Worm (Caenorhabditis elegans) whole organism, mixed stage, embryonic: Measurements from ENCODE around the gene T05G5.5.

Experiments used
- M03D4.4 ChIP-seq: sonication (generic microtip); optimal IDR thresholded peaks from 2 replicates; lab custom pipeline; 2017; ENCODE audit warnings: mild to moderate bottlenecking, missing genetic modification characterization, missing compliant biosample characterization
- bed-3 ChIP-seq: fragments of 200-800 bp; sonication (Bioruptor generic); optimal IDR thresholded peaks from 3 replicates; lab custom pipeline; 2018; ENCODE audit warnings: mild to moderate bottlenecking, missing genetic modification characterization, moderate library complexity, missing compliant biosample characterization
- blmp-1 ChIP-seq: fragments of 150-350 bp; optimal IDR thresholded peaks from 2 replicates; lab custom pipeline; 2014; ENCODE audit warnings: missing biosample characterization, missing genetic modification characterization
- ceh-39 ChIP-seq: fragments of 150-350 bp; optimal IDR thresholded peaks from 2 replicates; lab custom pipeline; 2014; ENCODE audit warnings: missing biosample characterization, missing genetic modification characterization
- ceh-43 ChIP-seq: fragments of 200-800 bp; sonication (Bioruptor generic); optimal IDR thresholded peaks from 2 replicates; lab custom pipeline; 2018; ENCODE audit warnings: mild to moderate bottlenecking, missing genetic modification characterization, moderate library complexity, missing compliant biosample characterization
- ceh-83 ChIP-seq: fragments of 200-800 bp; sonication (Bioruptor generic); optimal IDR thresholded peaks from 2 replicates; lab custom pipeline; 2018; ENCODE audit warnings: mild to moderate bottlenecking, missing genetic modification characterization, missing compliant biosample characterization
- ces-1 ChIP-seq: fragments of 150-350 bp; optimal IDR thresholded peaks from 2 replicates; lab custom pipeline; 2014; ENCODE audit warnings: missing biosample characterization, missing genetic modification reagents, missing genetic modification characterization
- cnd-1 ChIP-seq: fragments of 200-800 bp; sonication (Bioruptor generic); optimal IDR thresholded peaks from 2 replicates; lab custom pipeline; 2018; ENCODE audit warnings: mild to moderate bottlenecking, missing genetic modification characterization, missing compliant biosample characterization
- drap-1 ChIP-seq: fragments of 200-800 bp; sonication (Bioruptor generic); optimal IDR thresholded peaks from 3 replicates; lab custom pipeline; 2018; ENCODE audit warnings: mild to moderate bottlenecking, missing genetic modification characterization, missing compliant biosample characterization
- elt-3 ChIP-seq: fragments of 150-350 bp; optimal IDR thresholded peaks from 2 replicates; lab custom pipeline; 2014; ENCODE audit warnings: missing biosample characterization, missing genetic modification characterization
- flh-1 ChIP-seq: fragments of 200-800 bp; sonication (Bioruptor generic); optimal IDR thresholded peaks from 2 replicates; lab custom pipeline; 2018; ENCODE audit warnings: mild to moderate bottlenecking, missing genetic modification characterization, moderate library complexity, missing compliant biosample characterization
- ham-2 ChIP-seq: fragments of 200-800 bp; sonication (Bioruptor generic); optimal IDR thresholded peaks from 2 replicates; lab custom pipeline; 2018; ENCODE audit warnings: mild to moderate bottlenecking, missing genetic modification characterization, missing compliant biosample characterization
- hlh-1 ChIP-seq: fragments of 150-350 bp; optimal IDR thresholded peaks from 2 replicates; lab custom pipeline; 2014; ENCODE audit warnings: missing biosample characterization, missing genetic modification reagents, missing genetic modification characterization
- lin-13 ChIP-seq: fragments of 150-350 bp; optimal IDR thresholded peaks from 2 replicates; lab custom pipeline; 2014; ENCODE audit warnings: missing biosample characterization, missing genetic modification characterization
- lin-32 ChIP-seq: fragments of 200-800 bp; sonication (Bioruptor generic); optimal IDR thresholded peaks from 2 replicates; lab custom pipeline; 2018; ENCODE audit warnings: mild to moderate bottlenecking, missing genetic modification characterization, missing compliant biosample characterization
- lsy-2 ChIP-seq: fragments of 150-350 bp; optimal IDR thresholded peaks from 2 replicates; lab custom pipeline; 2014; ENCODE audit warnings: missing biosample characterization, missing genetic modification characterization
- mab-5 ChIP-seq: fragments of 150-350 bp; optimal IDR thresholded peaks from 2 replicates; lab custom pipeline; 2014; ENCODE audit warnings: missing biosample characterization, missing genetic modification characterization
- mls-2 ChIP-seq: sonication (generic microtip); optimal IDR thresholded peaks from 2 replicates; lab custom pipeline; 2016; ENCODE audit warnings: mild to moderate bottlenecking, missing genetic modification characterization, moderate library complexity, missing compliant biosample characterization
- nhr-12 ChIP-seq: fragments of 150-350 bp; optimal IDR thresholded peaks from 2 replicates; lab custom pipeline; 2014; ENCODE audit warnings: missing biosample characterization, missing genetic modification characterization
- nhr-2 ChIP-seq: fragments of 150-350 bp; optimal IDR thresholded peaks from 2 replicates; lab custom pipeline; 2014; ENCODE audit warnings: missing biosample characterization, missing genetic modification characterization
- nhr-237 ChIP-seq: fragments of 150-350 bp; optimal IDR thresholded peaks from 2 replicates; lab custom pipeline; 2014; ENCODE audit warnings: missing biosample characterization, missing genetic modification characterization
- nhr-28 ChIP-seq: fragments of 150-350 bp; optimal IDR thresholded peaks from 2 replicates; lab custom pipeline; 2014; ENCODE audit warnings: missing biosample characterization, missing genetic modification characterization
- nhr-76 ChIP-seq: sonication (generic microtip); optimal IDR thresholded peaks from 2 replicates; lab custom pipeline; 2017; ENCODE audit warnings: missing biosample characterization, missing genetic modification characterization
- pha-4 ChIP-seq: fragments of 150-350 bp; optimal IDR thresholded peaks from 2 replicates; lab custom pipeline; 2018; ENCODE audit warnings: missing biosample characterization, missing genetic modification reagents, missing genetic modification characterization
- sem-2 ChIP-seq: fragments of 200-800 bp; sonication (Bioruptor generic); optimal IDR thresholded peaks from 2 replicates; lab custom pipeline; 2018; ENCODE audit warnings: mild to moderate bottlenecking, missing genetic modification characterization, missing compliant biosample characterization
- snpc-4 ChIP-seq: fragments of 150-350 bp; optimal IDR thresholded peaks from 2 replicates; lab custom pipeline; 2014; ENCODE audit warnings: missing biosample characterization, missing genetic modification characterization
- sptf-1 ChIP-seq: sonication (generic microtip); optimal IDR thresholded peaks from 2 replicates; lab custom pipeline; 2017; ENCODE audit warnings: mild to moderate bottlenecking, missing genetic modification characterization, moderate library complexity, missing compliant biosample characterization
- tbx-8 ChIP-seq: fragments of 200-800 bp; sonication (Bioruptor generic); optimal IDR thresholded peaks from 2 replicates; lab custom pipeline; 2018; ENCODE audit warnings: mild to moderate bottlenecking, missing genetic modification characterization, moderate library complexity, missing compliant biosample characterization
- unc-120 ChIP-seq: sonication (generic microtip); optimal IDR thresholded peaks from 2 replicates; lab custom pipeline; 2017; ENCODE audit warnings: missing genetic modification characterization, missing compliant biosample characterization; ENCODE audit not compliant: poor library complexity, severe bottlenecking
- unc-39 ChIP-seq: fragments of 150-350 bp; optimal IDR thresholded peaks from 2 replicates; lab custom pipeline; 2014; ENCODE audit warnings: missing biosample characterization, missing genetic modification characterization
- unc-62 ChIP-seq: fragments of 150-350 bp; optimal IDR thresholded peaks from 2 replicates; lab custom pipeline; 2014; ENCODE audit warnings: missing biosample characterization, missing genetic modification reagents, missing genetic modification characterization
- zip-8 ChIP-seq: fragments of 150-350 bp; optimal IDR thresholded peaks from 2 replicates; lab custom pipeline; 2014; ENCODE audit warnings: missing biosample characterization, missing genetic modification characterization
- ztf-11 ChIP-seq: fragments of 150-350 bp; optimal IDR thresholded peaks from 2 replicates; lab custom pipeline; 2014; ENCODE audit warnings: missing biosample characterization, missing genetic modification characterization

T05G5.5 gene

DNA sequence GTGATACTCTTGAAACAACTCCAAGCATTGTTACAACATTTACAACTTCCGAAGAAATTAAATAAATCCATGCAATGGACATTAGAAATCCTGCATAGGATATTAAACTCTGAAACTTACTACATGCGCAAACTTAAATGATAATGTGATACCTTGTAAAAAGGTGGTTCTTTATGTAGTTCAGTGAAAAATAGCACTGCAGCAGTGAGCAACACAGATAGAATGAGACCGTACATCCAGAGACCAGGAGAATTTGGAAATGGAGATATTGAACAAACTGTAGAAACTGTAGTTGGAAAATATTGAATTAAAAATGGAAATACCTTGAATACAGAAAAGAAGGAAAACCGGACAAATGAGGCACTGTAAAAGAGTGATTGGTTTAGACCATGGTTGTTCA is 40.1 kb downstream of the T05G5.5 start:
- no peak for TF ChIP-seq zip-8 (tag; lab: Kevin White, UChicago)
- no peak for TF ChIP-seq pha-4
- TF ChIP-seq tbx-8, result no peak
- no peak for TF ChIP-seq nhr-12 (tag; lab: Kevin White, UChicago)
- TF ChIP-seq hlh-1, result no peak
- TF ChIP-seq M03D4.4 (tag; lab: Kevin White, UChicago), result no peak
- TF ChIP-seq elt-3 (tag; lab: Kevin White, UChicago), result no peak
- TF ChIP-seq ztf-11, result no peak
- no peak for TF ChIP-seq nhr-76 (tag; lab: Kevin White, UChicago)
- no peak for TF ChIP-seq bed-3 (GFP tag; lab: Kevin White, UChicago)
- TF ChIP-seq mab-5 (tag; lab: Kevin White, UChicago), result no peak
- TF ChIP-seq sem-2, result no peak
- no peak for TF ChIP-seq drap-1 (GFP tag; lab: Kevin White, UChicago)
- TF ChIP-seq ham-2 (GFP tag; lab: Kevin White, UChicago), result no peak
- no peak for TF ChIP-seq flh-1 (GFP tag; lab: Kevin White, UChicago)
- no peak for TF ChIP-seq ces-1 (GFP tag; lab: Kevin White, UChicago)

DNA sequence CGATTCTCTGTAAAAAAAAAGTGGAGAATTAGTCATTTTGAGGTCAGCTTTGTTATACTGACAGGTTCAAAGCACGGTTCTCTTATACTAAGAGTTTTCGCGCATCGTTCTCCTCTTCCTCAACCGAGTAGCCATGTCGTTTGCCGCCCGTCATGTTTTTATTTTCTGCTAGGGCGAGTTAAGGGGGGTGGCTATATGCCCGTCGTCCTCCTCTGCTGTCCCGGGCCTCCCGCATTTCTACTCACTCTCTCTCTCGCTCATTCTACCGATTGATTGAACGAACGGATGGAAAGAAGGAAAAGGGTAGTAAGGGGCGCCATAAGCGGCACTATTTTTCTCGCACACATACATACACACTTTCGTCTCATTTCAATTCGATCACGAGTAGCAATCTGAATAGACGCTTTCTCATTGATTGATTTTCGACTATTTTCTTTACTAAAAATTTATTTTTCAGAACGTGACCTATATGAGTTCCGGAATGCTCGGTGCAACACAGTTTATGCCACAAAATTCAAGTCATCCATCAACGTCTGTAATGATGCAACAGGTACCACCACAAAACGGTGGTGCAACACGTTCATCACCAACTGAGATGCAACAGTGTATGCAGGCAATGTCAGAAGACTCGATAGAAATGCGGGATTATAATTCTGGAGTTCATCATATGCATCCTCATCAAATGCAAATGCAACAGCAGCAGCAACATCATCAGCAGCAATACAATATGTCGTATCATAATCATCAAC is 45.9 kb downstream of the T05G5.5 start:
- no peak for TF ChIP-seq nhr-237
- TF ChIP-seq ceh-39 (tag; lab: Kevin White, UChicago), result no peak
- no peak for TF ChIP-seq mls-2 (tag; lab: Kevin White, UChicago)
- TF ChIP-seq unc-39 (tag; lab: Kevin White, UChicago), result no peak
- TF ChIP-seq lin-13 (tag; lab: Kevin White, UChicago), result no peak
- TF ChIP-seq ham-2 (GFP tag; lab: Kevin White, UChicago), result peak; percentile 56
- no peak for TF ChIP-seq ceh-43
- no peak for TF ChIP-seq blmp-1 (tag; lab: Kevin White, UChicago)
- TF ChIP-seq lin-32, result no peak
- TF ChIP-seq nhr-76 (tag; lab: Kevin White, UChicago), result no peak
- TF ChIP-seq nhr-2 (tag; lab: Kevin White, UChicago), result peak; percentile 61
- TF ChIP-seq nhr-28, result no peak
- no peak for TF ChIP-seq snpc-4 (tag; lab: Kevin White, UChicago)
- no peak for TF ChIP-seq hlh-1
- TF ChIP-seq tbx-8, result no peak
- no peak for TF ChIP-seq mab-5 (tag; lab: Kevin White, UChicago)
- TF ChIP-seq ceh-83, result no peak
- TF ChIP-seq zip-8 (tag; lab: Kevin White, UChicago), result peak; percentile 40
- TF ChIP-seq cnd-1 (tag; lab: Kevin White, UChicago), result no peak
- TF ChIP-seq unc-62 (GFP tag; lab: Kevin White, UChicago), result no peak
- no peak for TF ChIP-seq bed-3 (GFP tag; lab: Kevin White, UChicago)
- TF ChIP-seq pha-4, result no peak
- TF ChIP-seq ztf-11, result no peak
- no peak for TF ChIP-seq drap-1 (GFP tag; lab: Kevin White, UChicago)
- TF ChIP-seq sptf-1 (tag; lab: Kevin White, UChicago), result no peak
- peak; percentile 32 for TF ChIP-seq unc-120 (tag; lab: Kevin White, UChicago)

ce11 chrIII:9704606-9704938 is 46.7 kb downstream of the T05G5.5 start:
- TF ChIP-seq flh-1 (GFP tag; lab: Kevin White, UChicago) (no peak), ham-2 (GFP tag; lab: Kevin White, UChicago) (no peak), tbx-8 (no peak), snpc-4 (tag; lab: Kevin White, UChicago) (no peak), ceh-83 (no peak), sem-2 (no peak), nhr-76 (tag; lab: Kevin White, UChicago) (no peak), lin-13 (tag; lab: Kevin White, UChicago) (no peak), unc-120 (tag; lab: Kevin White, UChicago) (no peak)

ce11 chrIII:9703747-9704605 is 47.3 kb downstream of the T05G5.5 start:
- peak; percentile 80 for TF ChIP-seq ces-1 (GFP tag; lab: Kevin White, UChicago)
- no peak for TF ChIP-seq nhr-237
- TF ChIP-seq nhr-12 (tag; lab: Kevin White, UChicago), result no peak
- TF ChIP-seq sem-2, result peak; percentile 27
- peak; percentile 36 for TF ChIP-seq lin-13 (tag; lab: Kevin White, UChicago)
- no peak for TF ChIP-seq unc-39 (tag; lab: Kevin White, UChicago)
- peak; percentile 10 for TF ChIP-seq ham-2 (GFP tag; lab: Kevin White, UChicago)
- TF ChIP-seq sptf-1 (tag; lab: Kevin White, UChicago), result peak; percentile 31
- peak; percentile 54 for TF ChIP-seq unc-120 (tag; lab: Kevin White, UChicago)
- TF ChIP-seq blmp-1 (tag; lab: Kevin White, UChicago), result no peak
- no peak for TF ChIP-seq lsy-2 (tag; lab: Kevin White, UChicago)
- no peak for TF ChIP-seq lin-32
- TF ChIP-seq M03D4.4 (tag; lab: Kevin White, UChicago), result peak; percentile 26
- TF ChIP-seq hlh-1, result peak; percentile 54
- TF ChIP-seq drap-1 (GFP tag; lab: Kevin White, UChicago), result peak; percentile 9
- peak; percentile 81 for TF ChIP-seq zip-8 (tag; lab: Kevin White, UChicago)
- no peak for TF ChIP-seq ceh-83
